Worm (Caenorhabditis elegans) whole organism, midembryonic: ENCODE results near the gene add-1.
A peak's percentile ranks its signal among the peaks of the same experiment; 100 is the strongest.

Source experiments
- T22C8.4 ChIP-seq: fragments of 200-800 bp; sonication (Bioruptor generic); IDR thresholded peaks from 2 replicates; pipeline ENCODE4 v1.3.6; 2022; ENCODE audit warnings: missing genetic modification characterization, missing compliant biosample characterization
- cog-1 ChIP-seq: sonication (generic microtip); optimal IDR thresholded peaks from 2 replicates; lab custom pipeline; 2016; ENCODE audit warnings: missing genetic modification characterization, missing compliant biosample characterization
- flt-1 ChIP-seq: fragments of 200-800 bp; sonication (Bioruptor generic); IDR thresholded peaks from 2 replicates; pipeline ENCODE4 v1.3.6; 2022; ENCODE audit warnings: missing genetic modification characterization, missing compliant biosample characterization
- klf-2 ChIP-seq: fragments of 200-800 bp; sonication (Bioruptor generic); conservative IDR thresholded peaks from 2 replicates; pipeline ENCODE4 v1.3.6; 2022; ENCODE audit warnings: missing genetic modification reagents, missing genetic modification characterization, missing compliant biosample characterization
- med-1 ChIP-seq: sonication (generic microtip); optimal IDR thresholded peaks from 2 replicates; lab custom pipeline; 2017; ENCODE audit warnings: missing genetic modification characterization, mild to moderate bottlenecking, missing compliant biosample characterization, antibody characterized with exemption, missing genetic modification reagents; ENCODE audit not compliant: insufficient read depth
- ref-1 ChIP-seq: fragments of 200-800 bp; sonication (Bioruptor generic); conservative IDR thresholded peaks from 2 replicates; pipeline ENCODE4 v1.3.6; 2022; ENCODE audit warnings: missing genetic modification reagents, missing genetic modification characterization, missing compliant biosample characterization
- tab-1 ChIP-seq: fragments of 200-800 bp; sonication (Bioruptor generic); IDR thresholded peaks from 2 replicates; pipeline ENCODE4 v1.3.6; 2022; ENCODE audit warnings: missing genetic modification characterization, missing compliant biosample characterization
- ztf-23 ChIP-seq: fragments of 200-800 bp; sonication (Bioruptor generic); IDR thresholded peaks from 2 replicates; pipeline ENCODE4 v1.3.6; 2022; ENCODE audit warnings: missing genetic modification reagents, missing genetic modification characterization, missing compliant biosample characterization
- ztf-29 ChIP-seq: fragments of 200-800 bp; sonication (Bioruptor generic); IDR thresholded peaks from 2 replicates; pipeline ENCODE4 v1.3.6; 2022; ENCODE audit warnings: missing genetic modification reagents, missing genetic modification characterization, missing compliant biosample characterization

The add-1 gene

ce11 chrX:4811242-4811641, 48.6 kb downstream of the add-1 start, which contains the start of gene ztf-16:
TSS of gene ztf-16 (minus strand) at chrX:4811540.
- no peak for TF ChIP-seq cog-1 (tag; lab: Kevin White, UChicago)
- TF ChIP-seq T22C8.4: no peak
- no peak for TF ChIP-seq klf-2 (GFP tag; lab: Robert Waterston, UW)
- no peak for TF ChIP-seq ztf-23 (GFP tag; lab: Robert Waterston, UW)
- TF ChIP-seq med-1 (GFP tag; lab: Kevin White, UChicago): no peak
- TF ChIP-seq flt-1 (GFP tag; lab: Robert Waterston, UW): no peak
- TF ChIP-seq tab-1 (GFP tag; lab: Robert Waterston, UW): no peak
- TF ChIP-seq ztf-29: no peak
- no peak for TF ChIP-seq ref-1 (GFP tag; lab: Robert Waterston, UW)

- no peak for TF ChIP-seq cog-1 (tag; lab: Kevin White, UChicago)
- TF ChIP-seq flt-1 (GFP tag; lab: Robert Waterston, UW): peak; percentile 18; the same call in 1 of the 2 replicates
Observed at ce11 chrX:4809753-4810424, 50.0 kb downstream of the add-1 start.

- TF ChIP-seq cog-1 (tag; lab: Kevin White, UChicago) (peak; percentile 19), tab-1 (GFP tag; lab: Robert Waterston, UW) (no peak), flt-1 (GFP tag; lab: Robert Waterston, UW) (no peak), ztf-29 (no peak)
Observed at ce11 chrX:4809189-4809588, 50.7 kb downstream of the add-1 start.

- TF ChIP-seq klf-2 (GFP tag; lab: Robert Waterston, UW) (no peak), med-1 (GFP tag; lab: Kevin White, UChicago) (no peak), ztf-23 (GFP tag; lab: Robert Waterston, UW) (no peak), ztf-29 (no peak), flt-1 (GFP tag; lab: Robert Waterston, UW) (no peak), T22C8.4 (no peak), ref-1 (GFP tag; lab: Robert Waterston, UW) (no peak)
Observed at ce11 chrX:4808737-4809136, 51.1 kb downstream of the add-1 start.
